Fruit fly (Drosophila melanogaster) whole organism, embryonic: ENCODE results near the gene HIP-R.

Experiments
- Awh ChIP-seq: fragments of 200-800 bp; sonication (Bioruptor generic); IDR thresholded peaks from 2 replicates; pipeline ENCODE4, ENCODE4 v1.3.6; 2022; ENCODE audit warnings: missing biosample characterization, missing genetic modification characterization
- B-H2 ChIP-seq: fragments of 200-800 bp; sonication (Bioruptor generic); optimal IDR thresholded peaks from 2 replicates; lab custom pipeline; 2018; ENCODE audit warnings: missing biosample characterization, mild to moderate bottlenecking, missing genetic modification characterization
- CG13123 ChIP-seq: fragments of 200-800 bp; sonication (Bioruptor generic); optimal IDR thresholded peaks from 2 replicates; lab custom pipeline; 2016; ENCODE audit warnings: missing biosample characterization, missing genetic modification characterization
- CG15479 ChIP-seq: fragments of 200-800 bp; sonication (Bioruptor generic); optimal IDR thresholded peaks from 3 replicates; lab custom pipeline; 2019; ENCODE audit warnings: missing biosample characterization, mild to moderate bottlenecking, missing genetic modification characterization, moderate library complexity
- CG17328 ChIP-seq: fragments of 200-800 bp; sonication (Bioruptor generic); IDR thresholded peaks from 2 replicates; pipeline ENCODE4 v1.3.6; 2022; ENCODE audit warnings: missing biosample characterization, missing genetic modification characterization
- CG17568 ChIP-seq: fragments of 200-800 bp; sonication (Bioruptor generic); optimal IDR thresholded peaks from 2 replicates; lab custom pipeline; 2018; ENCODE audit warnings: missing biosample characterization, mild to moderate bottlenecking, missing genetic modification characterization, moderate library complexity
- CG17802 ChIP-seq: fragments of 200-800 bp; sonication (Bioruptor generic); optimal IDR thresholded peaks from 2 replicates; lab custom pipeline; 2018; ENCODE audit warnings: missing biosample characterization, mild to moderate bottlenecking, missing genetic modification characterization, moderate library complexity
- CG18011 ChIP-seq: fragments of 200-800 bp; sonication (Bioruptor generic); optimal IDR thresholded peaks from 2 replicates; lab custom pipeline; 2017; ENCODE audit warnings: missing biosample characterization, missing genetic modification characterization, mild to moderate bottlenecking, moderate library complexity, missing genotype
- CG18262 ChIP-seq: fragments of 200-800 bp; optimal IDR thresholded peaks from 3 replicates; lab custom pipeline; 2019; ENCODE audit warnings: missing biosample characterization, mild to moderate bottlenecking, missing genetic modification characterization, moderate library complexity
- CG42726 ChIP-seq: fragments of 200-800 bp; sonication (Bioruptor generic); IDR thresholded peaks from 2 replicates; pipeline ENCODE4 v1.3.6; 2022; ENCODE audit warnings: missing biosample characterization, missing genetic modification characterization; ENCODE audit not compliant: partially characterized antibody
- CG4707 ChIP-seq: fragments of 200-800 bp; sonication (Bioruptor generic); optimal IDR thresholded peaks from 2 replicates; lab custom pipeline; 2018; ENCODE audit warnings: missing biosample characterization, mild to moderate bottlenecking, missing genetic modification characterization, moderate library complexity
- CG5245 ChIP-seq: fragments of 200-800 bp; sonication (Bioruptor generic); optimal IDR thresholded peaks from 3 replicates; lab custom pipeline; 2016; ENCODE audit warnings: missing biosample characterization, missing genetic modification characterization
- CG7372 ChIP-seq: fragments of 200-800 bp; sonication (Bioruptor generic); IDR thresholded peaks from 2 replicates; pipeline ENCODE4 v1.3.6; 2022; ENCODE audit warnings: missing biosample characterization, missing genetic modification characterization
- CG7786 ChIP-seq: fragments of 200-800 bp; sonication (Bioruptor generic); optimal IDR thresholded peaks from 2 replicates; lab custom pipeline; 2016; ENCODE audit warnings: missing biosample characterization, missing genetic modification characterization
- CG8359 ChIP-seq: fragments of 200-800 bp; sonication (Bioruptor generic); optimal IDR thresholded peaks from 2 replicates; lab custom pipeline; 2017; ENCODE audit warnings: missing biosample characterization, mild to moderate bottlenecking, missing genetic modification characterization, borderline replicate concordance
- Fer1 ChIP-seq: fragments of 200-800 bp; sonication (Bioruptor generic); optimal IDR thresholded peaks from 2 replicates; lab custom pipeline; 2017; ENCODE audit warnings: missing biosample characterization, mild to moderate bottlenecking, missing genetic modification characterization
- HmgZ ChIP-seq: fragments of 200-800 bp; sonication (Bioruptor generic); optimal IDR thresholded peaks from 2 replicates; lab custom pipeline; 2018; ENCODE audit warnings: missing biosample characterization, mild to moderate bottlenecking, missing genetic modification characterization
- Med ChIP-seq: fragments of 200-800 bp; sonication (Bioruptor generic); peaks from one replicate; lab custom pipeline; 2016; ENCODE audit warnings: missing biosample characterization, missing genetic modification characterization, mild to moderate bottlenecking, inconsistent platforms, moderate library complexity
- NFAT ChIP-seq: fragments of 200-800 bp; sonication (Bioruptor generic); IDR thresholded peaks from 2 replicates; pipeline ENCODE4 v1.3.6; 2022; ENCODE audit warnings: missing biosample characterization, missing genetic modification characterization
- Nf-YB ChIP-seq: fragments of 200-800 bp; sonication (Bioruptor generic); optimal IDR thresholded peaks from 3 replicates; lab custom pipeline; 2019; ENCODE audit warnings: missing biosample characterization, mild to moderate bottlenecking, missing genetic modification characterization, moderate library complexity
- PHDP ChIP-seq: fragments of 200-800 bp; sonication (Bioruptor generic); optimal IDR thresholded peaks from 3 replicates; lab custom pipeline; 2018; ENCODE audit warnings: missing biosample characterization, mild to moderate bottlenecking, missing genetic modification characterization, moderate library complexity
- Spps ChIP-seq: fragments of 200-800 bp; sonication (Bioruptor generic); optimal IDR thresholded peaks from 2 replicates; lab custom pipeline; 2018; ENCODE audit warnings: missing biosample characterization, mild to moderate bottlenecking, missing genetic modification characterization
- Stat92E ChIP-seq, 3 experiments: fragments of >200 bp in 2 of 3; fragments of 200-800 bp in 1 of 3; sonication (Bioruptor generic) in 1 of 3; optimal IDR thresholded peaks; 2 replicates each; lab custom pipeline; 2017 to 2019; ENCODE audit warnings: missing biosample characterization in 3 of 3, missing genetic modification characterization in 3 of 3, mild to moderate bottlenecking in 1 of 3, moderate library complexity in 1 of 3
- Trl ChIP-seq, 3 experiments: fragments of >200 bp in 2 of 3; fragments of 200-800 bp in 1 of 3; sonication (Bioruptor generic) in 1 of 3; optimal IDR thresholded peaks; 2 replicates in 1 of 3; 3 replicates in 2 of 3; lab custom pipeline; 2016 to 2017; ENCODE audit warnings: missing biosample characterization in 1 of 3, missing genetic modification characterization in 1 of 3
- abd-A ChIP-seq: fragments of 200-800 bp; sonication (Bioruptor generic); optimal IDR thresholded peaks from 3 replicates; lab custom pipeline; 2019; ENCODE audit warnings: missing biosample characterization, mild to moderate bottlenecking, missing genetic modification characterization, moderate library complexity
- ato ChIP-seq: fragments of 200-800 bp; sonication (Bioruptor generic); IDR thresholded peaks from 2 replicates; pipeline ENCODE4 v1.3.6; 2022; ENCODE audit warnings: missing biosample characterization, missing genetic modification characterization; ENCODE audit not compliant: partially characterized antibody
- bsh ChIP-seq, 2 experiments: fragments of 200-800 bp; sonication (Bioruptor generic); optimal IDR thresholded peaks; 2 replicates each; lab custom pipeline; 2017 to 2018; ENCODE audit warnings: mild to moderate bottlenecking in 2 of 2, missing biosample characterization in 2 of 2, missing genetic modification characterization in 2 of 2, moderate library complexity in 1 of 2
- corto ChIP-seq: fragments of 200-800 bp; sonication (Bioruptor generic); optimal IDR thresholded peaks from 2 replicates; lab custom pipeline; 2016; ENCODE audit warnings: missing biosample characterization, mild to moderate bottlenecking, missing genetic modification characterization, moderate library complexity
- dm ChIP-seq: fragments of 200-800 bp; sonication (Bioruptor generic); optimal IDR thresholded peaks from 3 replicates; lab custom pipeline; 2016; ENCODE audit warnings: missing biosample characterization, missing genetic modification characterization
- emc ChIP-seq: fragments of 200-800 bp; sonication (Bioruptor generic); optimal IDR thresholded peaks from 2 replicates; lab custom pipeline; 2016; ENCODE audit warnings: missing biosample characterization, missing genetic modification characterization
- gfzf ChIP-seq: fragments of 200-800 bp; sonication (Bioruptor generic); optimal IDR thresholded peaks from 2 replicates; lab custom pipeline; 2016; ENCODE audit warnings: missing biosample characterization, mild to moderate bottlenecking, missing genetic modification characterization, moderate library complexity
- gsb ChIP-seq: fragments of 200-800 bp; sonication (Bioruptor generic); IDR thresholded peaks from 2 replicates; pipeline ENCODE4 v1.3.6; 2022; ENCODE audit warnings: missing biosample characterization, missing genetic modification characterization
- ken ChIP-seq: fragments of 200-800 bp; sonication (Bioruptor generic); IDR thresholded peaks from 3 replicates; pipeline ENCODE4 v1.3.6; 2022; ENCODE audit warnings: missing biosample characterization, missing genetic modification characterization
- kni ChIP-seq: fragments of 200-800 bp; sonication (Bioruptor generic); optimal IDR thresholded peaks from 3 replicates; lab custom pipeline; 2017; ENCODE audit warnings: mild to moderate bottlenecking, missing biosample characterization, missing genetic modification reagents, missing genetic modification characterization
- nom ChIP-seq: fragments of 200-800 bp; sonication (Bioruptor generic); optimal IDR thresholded peaks from 2 replicates; lab custom pipeline; 2017; ENCODE audit warnings: missing biosample characterization, missing genetic modification characterization, mild to moderate bottlenecking, moderate library complexity, missing genetic modification reagents
- peb ChIP-seq: fragments of 200-800 bp; sonication (Bioruptor generic); IDR thresholded peaks from 2 replicates; pipeline ENCODE4 v1.3.6; 2022; ENCODE audit warnings: missing biosample characterization, missing genetic modification characterization
- phol ChIP-seq: fragments of 200-800 bp; sonication (Bioruptor generic); optimal IDR thresholded peaks from 3 replicates; lab custom pipeline; 2018; ENCODE audit warnings: missing biosample characterization, mild to moderate bottlenecking, missing genetic modification characterization, moderate library complexity
- pita ChIP-seq: fragments of 200-800 bp; sonication (Bioruptor generic); optimal IDR thresholded peaks from 2 replicates; lab custom pipeline; 2017; ENCODE audit warnings: missing biosample characterization, mild to moderate bottlenecking, missing genetic modification characterization
- psq ChIP-seq: fragments of 200-800 bp; sonication (Bioruptor generic); optimal IDR thresholded peaks from 2 replicates; lab custom pipeline; 2017; ENCODE audit warnings: missing biosample characterization, missing genetic modification characterization
- slbo ChIP-seq: fragments of 200-800 bp; sonication (Bioruptor generic); IDR thresholded peaks from 2 replicates; pipeline ENCODE4 v1.3.6; 2022; ENCODE audit warnings: missing biosample characterization, missing genetic modification characterization
- sqz ChIP-seq: fragments of 200-800 bp; sonication (Bioruptor generic); optimal IDR thresholded peaks from 3 replicates; lab custom pipeline; 2018; ENCODE audit warnings: missing biosample characterization, mild to moderate bottlenecking, missing genetic modification characterization
- sr ChIP-seq: fragments of 200-800 bp; sonication (Bioruptor generic); IDR thresholded peaks from 3 replicates; pipeline ENCODE4 v1.3.6; 2022; ENCODE audit warnings: missing biosample characterization, missing genetic modification characterization
- tna ChIP-seq: fragments of 200-800 bp; sonication (Bioruptor generic); IDR thresholded peaks from 2 replicates; pipeline ENCODE4 v1.3.6; 2022; ENCODE audit warnings: missing biosample characterization, missing genetic modification characterization; ENCODE audit not compliant: partially characterized antibody
- ttk ChIP-seq: fragments of 200-800 bp; sonication (Bioruptor generic); IDR thresholded peaks from 2 replicates; pipeline ENCODE4 v2.1.2; 2022; ENCODE audit warnings: missing biosample characterization, missing genetic modification characterization
- twi ChIP-seq: fragments of 200-800 bp; optimal IDR thresholded peaks from 2 replicates; lab custom pipeline; 2019; ENCODE audit warnings: missing biosample characterization, mild to moderate bottlenecking, missing genetic modification characterization, moderate library complexity

Gene HIP-R

dm6 chrX:3833109-3833657 is 43.4 kb downstream of the HIP-R start:
- no peak for TF ChIP-seq Spps (tag; lab: Kevin White, UChicago)
- peak; percentile 59 for TF ChIP-seq nom (GFP tag; lab: Kevin White, UChicago)
- no peak for TF ChIP-seq CG7786 (GFP tag; lab: Kevin White, UChicago)

dm6 chrX:3834955-3835763 is 45.4 kb downstream of the HIP-R start:
- TF ChIP-seq pita (GFP tag; lab: Kevin White, UChicago): peak; percentile 3
- TF ChIP-seq CG7786 (GFP tag; lab: Kevin White, UChicago): no peak
- no peak for TF ChIP-seq ato (GFP tag; lab: Robert Waterston, UW)
- TF ChIP-seq CG7372 (GFP tag; lab: Robert Waterston, UW): no peak
- no peak for TF ChIP-seq NFAT (GFP tag; lab: Robert Waterston, UW)
- no peak for TF ChIP-seq Med (GFP tag; lab: Kevin White, UChicago)
- no peak for TF ChIP-seq CG15479 (GFP tag; lab: Kevin White, UChicago)
- TF ChIP-seq gsb (GFP tag; lab: Robert Waterston, UW): no peak
- no peak for TF ChIP-seq Nf-YB (GFP tag; lab: Kevin White, UChicago)
- peak; percentile 31 for TF ChIP-seq phol
- no peak for TF ChIP-seq twi (tag; lab: Kevin White, UChicago)
- peak; percentile 57; the same call in 2 of the 3 replicates for TF ChIP-seq sr (GFP tag; lab: Robert Waterston, UW)
- TF ChIP-seq Awh (GFP tag; lab: Robert Waterston, UW): no peak
- TF ChIP-seq CG18011 (GFP tag; lab: Kevin White, UChicago): peak; percentile 90
- no peak for TF ChIP-seq CG4707
- peak; percentile 11 for TF ChIP-seq kni (GFP tag; lab: Kevin White, UChicago)
- no peak for TF ChIP-seq CG17328 (GFP tag; lab: Robert Waterston, UW)
- TF ChIP-seq Trl (optimal IDR thresholded peaks at IDR 0.05; lab: Kevin White, UChicago): peak; percentile 77 to 87
- no peak for TF ChIP-seq Trl (GFP tag; optimal IDR thresholded peaks at IDR 0.05; lab: Kevin White, UChicago)
- peak in 1 of 2 experiments; percentile 41 for TF ChIP-seq bsh (GFP tag; optimal IDR thresholded peaks at IDR 0.05; lab: Kevin White, UChicago)
- TF ChIP-seq B-H2: no peak
- TF ChIP-seq peb (GFP tag; lab: Robert Waterston, UW): no peak
- no peak for TF ChIP-seq emc
- no peak for TF ChIP-seq CG18262
- no peak for TF ChIP-seq ttk (GFP tag; lab: Robert Waterston, UW)
- peak; percentile 47 for TF ChIP-seq psq
- no peak for TF ChIP-seq CG13123 (GFP tag; lab: Kevin White, UChicago)
- no peak for TF ChIP-seq CG17568 (GFP tag; lab: Kevin White, UChicago)
- TF ChIP-seq gfzf (GFP tag; lab: Kevin White, UChicago): no peak
- TF ChIP-seq CG17802: no peak
- TF ChIP-seq corto (GFP tag; lab: Kevin White, UChicago): no peak
- peak; percentile 60 for TF ChIP-seq sqz (GFP tag; lab: Kevin White, UChicago)
- TF ChIP-seq abd-A (tag; lab: Kevin White, UChicago): peak; percentile 48
- no peak for TF ChIP-seq Fer1
- TF ChIP-seq slbo (GFP tag; lab: Robert Waterston, UW): no peak
- TF ChIP-seq HmgZ: no peak
- no peak for TF ChIP-seq CG5245 (GFP tag; lab: Kevin White, UChicago)
- no peak for TF ChIP-seq CG8359 (GFP tag; lab: Kevin White, UChicago)
- TF ChIP-seq PHDP (tag; lab: Kevin White, UChicago): no peak
- no peak for TF ChIP-seq ken (GFP tag; lab: Robert Waterston, UW)
- no peak for TF ChIP-seq tna (GFP tag; lab: Robert Waterston, UW)
- no peak for TF ChIP-seq dm
- no peak for TF ChIP-seq Stat92E (GFP tag; optimal IDR thresholded peaks at IDR 0.05; lab: Kevin White, UChicago)
- TF ChIP-seq CG42726 (GFP tag; lab: Robert Waterston, UW): no peak
